Worm (Caenorhabditis elegans): ENCODE measurements around the gene unc-41.

The unc-41 gene

DNA sequence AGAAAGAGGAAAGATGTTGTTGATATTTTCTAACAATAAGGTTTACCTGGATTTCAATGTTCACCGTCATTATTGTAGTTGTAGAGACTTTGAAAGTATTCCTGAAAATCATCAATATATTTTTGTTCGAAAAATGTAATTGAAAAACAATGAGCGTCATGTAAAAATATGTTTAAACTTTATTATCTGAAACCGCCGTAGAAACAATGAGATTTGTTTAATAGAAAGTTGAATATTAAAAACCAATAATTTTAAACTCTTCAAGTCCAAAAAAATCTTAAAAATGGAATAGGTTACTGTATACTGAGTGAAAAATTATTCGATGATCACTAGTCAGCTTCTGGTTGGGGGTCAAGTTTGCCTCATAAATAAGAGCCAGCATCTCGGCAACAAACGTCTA, 17.8 kb downstream of the unc-41 start, which contains the start of gene anmt-3:
TSS of gene anmt-3 (minus strand) at position 101 of the 400 bp plus-strand sequence.
- TF ChIP-seq snpc-1.3 (tag; optimal IDR thresholded peaks at IDR 0.05; ENCODE audit: insufficient read depth) (no peak), somi-1 (GFP tag; optimal IDR thresholded peaks at IDR 0.05) (no peak), ekl-4 (GFP tag; IDR thresholded peaks at IDR 0.05) (no peak), ztf-18 (tag; optimal IDR thresholded peaks at IDR 0.05) (no peak), F23B12.7 (tag; optimal IDR thresholded peaks at IDR 0.05; ENCODE audit: insufficient read depth) (no peak), rec-8 (tag; optimal IDR thresholded peaks at IDR 0.05) (no peak), nhr-90 (tag; optimal IDR thresholded peaks at IDR 0.05) (no peak), attf-5 (GFP tag; optimal IDR thresholded peaks at IDR 0.05) (no peak), T26A5.8 (tag; optimal IDR thresholded peaks at IDR 0.05) (no peak), nhr-179 (tag; optimal IDR thresholded peaks at IDR 0.05) (no peak), Y56A3A.18 (GFP tag; IDR thresholded peaks at IDR 0.05) (no peak), die-1 (tag; optimal IDR thresholded peaks at IDR 0.05) (no peak), tbp1 (GFP tag; optimal IDR thresholded peaks at IDR 0.05) (no peak), F49E8.2 (tag; optimal IDR thresholded peaks at IDR 0.05; ENCODE audit: insufficient read depth) (no peak), him-1 (tag; optimal IDR thresholded peaks at IDR 0.05) (no peak), dpl-1 (GFP tag; optimal IDR thresholded peaks at IDR 0.05) (no peak), egl-44 (GFP tag; IDR thresholded peaks at IDR 0.05) (no peak), lag-1 (GFP tag; IDR thresholded peaks at IDR 0.05) (no peak)

DNA sequence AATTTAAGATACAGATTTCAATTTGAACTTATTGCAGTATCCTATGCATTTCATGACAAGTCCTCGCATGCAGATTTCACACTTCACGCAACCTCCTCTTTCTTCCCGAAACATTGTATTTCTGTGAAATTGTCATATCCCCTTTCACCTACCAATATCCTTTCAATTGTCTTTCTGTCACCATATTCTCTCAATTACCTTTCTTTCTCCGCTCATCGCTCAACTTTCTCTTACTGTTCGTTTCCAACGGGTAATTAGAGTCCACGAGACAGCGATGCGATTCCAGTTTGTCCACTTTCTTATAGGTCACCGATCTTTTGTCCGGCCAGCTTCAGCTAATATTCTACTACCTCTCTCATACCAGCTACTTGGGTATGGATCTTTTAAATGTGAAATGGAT, 23.6 kb downstream of the unc-41 start, which contains the start of gene mam-5:
TSS of gene mam-5 (plus strand) at position 304 of the 400 bp plus-strand sequence.
- TF ChIP-seq nhr-120 (GFP tag; IDR thresholded peaks at IDR 0.05), result no peak
- no peak for TF ChIP-seq ceh-91 (GFP tag; IDR thresholded peaks at IDR 0.05)
- no peak for TF ChIP-seq nhr-80 (tag; optimal IDR thresholded peaks at IDR 0.05)

DNA sequence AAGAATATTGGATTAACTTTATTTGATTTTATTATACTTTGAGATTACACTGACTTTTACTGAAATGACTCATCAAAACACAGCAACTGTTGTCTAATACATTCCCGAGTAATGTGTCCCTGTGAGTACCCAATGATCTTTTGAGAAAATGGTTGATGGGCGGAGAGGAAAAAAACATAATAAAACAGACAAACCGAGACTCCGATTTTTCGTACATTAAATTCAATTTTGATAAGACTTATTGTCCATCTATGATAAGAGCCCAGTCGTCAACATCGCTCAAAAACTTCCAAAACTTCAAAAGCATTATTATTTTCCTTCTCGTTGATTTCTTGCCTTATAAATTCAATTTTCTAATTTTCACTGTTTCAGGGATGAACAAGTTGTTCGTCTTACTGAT, 25.2 kb downstream of the unc-41 start, which contains the start of gene ttr-46:
TSS of gene ttr-46 (plus strand) at position 373 of the 400 bp plus-strand sequence.
- TF ChIP-seq repo-1 (tag; optimal IDR thresholded peaks at IDR 0.05) (no peak), nhr-80 (tag; optimal IDR thresholded peaks at IDR 0.05) (peak; percentile 69)

DNA sequence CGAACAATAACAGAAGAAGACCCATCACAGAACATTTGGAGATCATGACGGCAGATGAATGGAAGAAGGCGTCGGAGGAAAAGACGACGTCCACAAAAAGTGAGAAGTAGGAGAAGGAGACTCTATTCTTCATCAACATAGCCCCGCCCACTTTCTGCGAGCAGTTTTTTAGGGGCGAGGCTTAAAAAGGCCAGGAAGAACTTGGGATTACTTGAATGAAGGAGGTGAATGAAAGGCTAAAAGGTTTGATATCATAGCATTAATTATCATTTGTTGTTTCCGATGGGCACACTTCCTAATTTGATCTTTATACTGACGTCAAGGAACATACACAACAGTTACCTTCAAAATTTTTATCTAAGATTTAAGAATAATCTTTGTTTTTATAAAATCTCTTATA, 27.2 kb downstream of the unc-41 start, which contains the start of gene nlp-58:
TSS of gene nlp-58 (minus strand) at position 101 of the 400 bp plus-strand sequence.
- TF ChIP-seq F37B4.10 (GFP tag; IDR thresholded peaks at IDR 0.05), result no peak
- no peak for TF ChIP-seq bed-1 (GFP tag; IDR thresholded peaks at IDR 0.05)
- TF ChIP-seq nfyb-1 (GFP tag; IDR thresholded peaks at IDR 0.05), result no peak
- TF ChIP-seq aptf-2 (GFP tag; conservative IDR thresholded peaks at IDR 0.05), result no peak
- TF ChIP-seq ceh-91 (GFP tag; IDR thresholded peaks at IDR 0.05), result no peak
- TF ChIP-seq Y67H2A.10 (GFP tag; conservative IDR thresholded peaks at IDR 0.05), result no peak
- no peak for TF ChIP-seq F10E7.11 (tag; optimal IDR thresholded peaks at IDR 0.05)
- TF ChIP-seq mel-28 (tag; optimal IDR thresholded peaks at IDR 0.05; ENCODE audit: borderline replicate concordance), result no peak
- TF ChIP-seq attf-5 (GFP tag; optimal IDR thresholded peaks at IDR 0.05), result no peak
- TF ChIP-seq lin-54 (GFP tag; optimal IDR thresholded peaks at IDR 0.05), result no peak
- TF ChIP-seq mxl-1 (tag; optimal IDR thresholded peaks at IDR 0.05), result no peak
- no peak for TF ChIP-seq snpc-4 (GFP tag; optimal IDR thresholded peaks at IDR 0.05)
- TF ChIP-seq snpc-4 (tag; optimal IDR thresholded peaks at IDR 0.05), result no peak
- TF ChIP-seq nhr-80 (tag; optimal IDR thresholded peaks at IDR 0.05), result no peak
- no peak for TF ChIP-seq nhr-27 (tag; optimal IDR thresholded peaks at IDR 0.05)
- TF ChIP-seq nfya-2 (GFP tag; IDR thresholded peaks at IDR 0.05), result no peak
- TF ChIP-seq F57A8.1 (GFP tag; optimal IDR thresholded peaks at IDR 0.05), result no peak

Measured in whole organism, young adult.